Fruit fly (Drosophila melanogaster) whole organism, embryonic: ENCODE results near the gene Pep.

Experiments used
- BtbVII ChIP-seq: fragments of 200-800 bp; sonication (Bioruptor generic); optimal IDR thresholded peaks from 3 replicates; lab custom pipeline; 2017; ENCODE audit warnings: missing biosample characterization, mild to moderate bottlenecking, missing genetic modification characterization
- Bteb2 ChIP-seq: fragments of 200-800 bp; sonication (Bioruptor generic); optimal IDR thresholded peaks from 2 replicates; lab custom pipeline; 2016; ENCODE audit warnings: missing biosample characterization, missing genetic modification characterization
- CG10565 ChIP-seq: fragments of 200-800 bp; sonication (Bioruptor generic); optimal IDR thresholded peaks from 3 replicates; lab custom pipeline; 2016; ENCODE audit warnings: missing biosample characterization, mild to moderate bottlenecking, missing genetic modification characterization
- CG10959 ChIP-seq: fragments of 200-800 bp; sonication (Bioruptor generic); IDR thresholded peaks from 2 replicates; pipeline ENCODE4 v1.3.6; 2022; ENCODE audit warnings: missing biosample characterization, missing genetic modification characterization
- CG12236 ChIP-seq: fragments of 200-800 bp; sonication (Bioruptor generic); optimal IDR thresholded peaks from 2 replicates; lab custom pipeline; 2016; ENCODE audit warnings: missing biosample characterization, missing genetic modification characterization
- CG12391 ChIP-seq: fragments of 200-800 bp; sonication (Bioruptor generic); optimal IDR thresholded peaks from 3 replicates; lab custom pipeline; 2018; ENCODE audit warnings: missing biosample characterization, mild to moderate bottlenecking, missing genetic modification characterization, moderate library complexity
- CG13894 ChIP-seq: fragments of 200-800 bp; sonication (Bioruptor generic); optimal IDR thresholded peaks from 3 replicates; lab custom pipeline; 2018; ENCODE audit warnings: missing biosample characterization, mild to moderate bottlenecking, missing genetic modification characterization, moderate library complexity
- CG14441 ChIP-seq: fragments of 200-800 bp; sonication (Bioruptor generic); IDR thresholded peaks from 2 replicates; pipeline ENCODE4 v1.3.6; 2022; ENCODE audit warnings: missing biosample characterization, missing genetic modification characterization
- CG1603 ChIP-seq: fragments of 200-800 bp; sonication (Bioruptor generic); optimal IDR thresholded peaks from 2 replicates; lab custom pipeline; 2019; ENCODE audit warnings: missing biosample characterization, mild to moderate bottlenecking, missing genetic modification characterization, moderate library complexity
- CG1647 ChIP-seq: fragments of 200-800 bp; sonication (Bioruptor generic); optimal IDR thresholded peaks from 3 replicates; lab custom pipeline; 2016; ENCODE audit warnings: missing biosample characterization, missing genetic modification characterization
- CG16815 ChIP-seq: fragments of 200-800 bp; sonication (Bioruptor generic); optimal IDR thresholded peaks from 3 replicates; lab custom pipeline; 2017; ENCODE audit warnings: missing biosample characterization, mild to moderate bottlenecking, missing genetic modification characterization
- CG2199 ChIP-seq: fragments of 200-800 bp; sonication (Bioruptor generic); IDR thresholded peaks from 3 replicates; pipeline ENCODE4 v1.3.6; 2022; ENCODE audit warnings: missing biosample characterization, missing genetic modification characterization
- CG3726 ChIP-seq: fragments of 200-800 bp; sonication (Bioruptor generic); IDR thresholded peaks from 3 replicates; pipeline ENCODE4, ENCODE4 v1.3.6; 2022; ENCODE audit warnings: missing biosample characterization, missing genetic modification characterization
- CG3995 ChIP-seq: fragments of 200-800 bp; sonication (Bioruptor generic); optimal IDR thresholded peaks from 3 replicates; lab custom pipeline; 2016; ENCODE audit warnings: missing biosample characterization, missing genetic modification characterization
- CG5180 ChIP-seq: fragments of 200-800 bp; sonication (Bioruptor generic); optimal IDR thresholded peaks from 3 replicates; lab custom pipeline; 2017; ENCODE audit warnings: missing biosample characterization, missing genetic modification characterization, mild to moderate bottlenecking, moderate library complexity, missing genetic modification reagents
- CG6683 ChIP-seq: fragments of 200-800 bp; sonication (Bioruptor generic); optimal IDR thresholded peaks from 2 replicates; lab custom pipeline; 2017; ENCODE audit warnings: missing biosample characterization, mild to moderate bottlenecking, missing genetic modification characterization, missing genetic modification reagents
- CG7357 ChIP-seq: fragments of 200-800 bp; sonication (Bioruptor generic); IDR thresholded peaks from 3 replicates; pipeline ENCODE4 v1.3.6; 2022; ENCODE audit warnings: missing biosample characterization, missing genetic modification characterization
- CG7963 ChIP-seq: fragments of 200-800 bp; sonication (Bioruptor generic); IDR thresholded peaks from 3 replicates; pipeline ENCODE4 v1.3.6; 2022; ENCODE audit warnings: missing biosample characterization, missing genetic modification characterization; ENCODE audit not compliant: partially characterized antibody
- CG8089 ChIP-seq: fragments of 200-800 bp; sonication (Bioruptor generic); optimal IDR thresholded peaks from 3 replicates; lab custom pipeline; 2016; ENCODE audit warnings: missing biosample characterization, missing genetic modification characterization
- CG8924 ChIP-seq: fragments of 200-800 bp; optimal IDR thresholded peaks from 3 replicates; lab custom pipeline; 2019; ENCODE audit warnings: missing biosample characterization, mild to moderate bottlenecking, missing genetic modification characterization, moderate library complexity
- CG9437 ChIP-seq: fragments of 200-800 bp; sonication (Bioruptor generic); optimal IDR thresholded peaks from 2 replicates; lab custom pipeline; 2018; ENCODE audit warnings: missing biosample characterization, mild to moderate bottlenecking, missing genetic modification characterization
- CG9932 ChIP-seq: fragments of 200-800 bp; sonication (Bioruptor generic); IDR thresholded peaks from 2 replicates; pipeline ENCODE4 v1.3.6; 2022; ENCODE audit warnings: missing biosample characterization, missing genetic modification characterization
- D ChIP-seq, 2 experiments: fragments of 200-800 bp in 1 of 2; fragments of >200 bp in 1 of 2; sonication (Bioruptor generic) in 1 of 2; optimal IDR thresholded peaks; 2 replicates in 1 of 2; 3 replicates in 1 of 2; lab custom pipeline; 2017; ENCODE audit warnings: mild to moderate bottlenecking in 1 of 2, missing biosample characterization in 1 of 2, missing genetic modification characterization in 1 of 2, missing genetic modification reagents in 1 of 2
- HLH4C ChIP-seq: fragments of 200-800 bp; sonication (Bioruptor generic); IDR thresholded peaks from 3 replicates; pipeline ENCODE4 v1.3.6; 2022; ENCODE audit warnings: missing biosample characterization, missing genetic modification characterization; ENCODE audit not compliant: partially characterized antibody
- HLH54F ChIP-seq: fragments of 200-800 bp; sonication (Bioruptor generic); optimal IDR thresholded peaks from 3 replicates; lab custom pipeline; 2016; ENCODE audit warnings: missing biosample characterization, missing genetic modification characterization
- Hey ChIP-seq: fragments of 200-800 bp; sonication (Bioruptor generic); optimal IDR thresholded peaks from 3 replicates; lab custom pipeline; 2018; ENCODE audit warnings: missing biosample characterization, mild to moderate bottlenecking, missing genetic modification characterization
- Lpt ChIP-seq: fragments of >200 bp; optimal IDR thresholded peaks from 2 replicates; lab custom pipeline; 2018; ENCODE audit warnings: missing biosample characterization, missing genetic modification characterization
- NK7.1 ChIP-seq: fragments of 200-800 bp; sonication (Bioruptor generic); optimal IDR thresholded peaks from 3 replicates; lab custom pipeline; 2016; ENCODE audit warnings: missing biosample characterization, missing genetic modification characterization
- Pdp1 ChIP-seq, 2 experiments: fragments of 200-800 bp; sonication (Bioruptor generic); optimal IDR thresholded peaks; 3 replicates each; lab custom pipeline; 2016; ENCODE audit warnings: missing biosample characterization in 2 of 2, missing genetic modification characterization in 2 of 2, mild to moderate bottlenecking in 1 of 2, moderate library complexity in 1 of 2
- Vsx1 ChIP-seq: fragments of 200-800 bp; sonication (Bioruptor generic); optimal IDR thresholded peaks from 2 replicates; lab custom pipeline; 2017; ENCODE audit warnings: missing biosample characterization, mild to moderate bottlenecking, missing genetic modification characterization, missing genetic modification reagents
- Xbp1 ChIP-seq: fragments of 200-800 bp; sonication (Bioruptor generic); optimal IDR thresholded peaks from 3 replicates; lab custom pipeline; 2016; ENCODE audit warnings: missing biosample characterization, mild to moderate bottlenecking, missing genetic modification characterization
- ac ChIP-seq: fragments of 200-800 bp; sonication (Bioruptor generic); optimal IDR thresholded peaks from 3 replicates; lab custom pipeline; 2017; ENCODE audit warnings: missing biosample characterization, mild to moderate bottlenecking, missing genetic modification characterization
- ato ChIP-seq: fragments of 200-800 bp; sonication (Bioruptor generic); IDR thresholded peaks from 2 replicates; pipeline ENCODE4 v1.3.6; 2022; ENCODE audit warnings: missing biosample characterization, missing genetic modification characterization; ENCODE audit not compliant: partially characterized antibody
- chm ChIP-seq: fragments of 200-800 bp; sonication (Bioruptor generic); IDR thresholded peaks from 2 replicates; pipeline ENCODE4 v1.3.6; 2022; ENCODE audit warnings: missing biosample characterization, missing genetic modification characterization
- dati ChIP-seq: fragments of 200-800 bp; sonication (Bioruptor generic); IDR thresholded peaks from 2 replicates; pipeline ENCODE4 v1.3.6; 2022; ENCODE audit warnings: missing biosample characterization, missing genetic modification characterization
- grn ChIP-seq: fragments of 200-800 bp; sonication (Bioruptor generic); optimal IDR thresholded peaks from 3 replicates; lab custom pipeline; 2017; ENCODE audit warnings: missing biosample characterization, missing genetic modification characterization
- jumu ChIP-seq: fragments of 200-800 bp; sonication (Bioruptor generic); optimal IDR thresholded peaks from 3 replicates; lab custom pipeline; 2016; ENCODE audit warnings: missing biosample characterization, missing genetic modification characterization
- kni ChIP-seq: fragments of 200-800 bp; sonication (Bioruptor generic); optimal IDR thresholded peaks from 3 replicates; lab custom pipeline; 2017; ENCODE audit warnings: mild to moderate bottlenecking, missing biosample characterization, missing genetic modification reagents, missing genetic modification characterization
- otp ChIP-seq: fragments of 200-800 bp; sonication (Bioruptor generic); IDR thresholded peaks from 3 replicates; pipeline ENCODE4, ENCODE4 v1.3.6; 2022; ENCODE audit warnings: missing biosample characterization, missing genetic modification characterization
- prd ChIP-seq, 3 experiments: fragments of >200 bp in 2 of 3; fragments of 200-800 bp in 1 of 3; sonication (Bioruptor generic) in 1 of 3; optimal IDR thresholded peaks in 2 of 3; IDR thresholded peaks in 1 of 3; 2 replicates in 2 of 3; 3 replicates in 1 of 3; pipeline versions ENCODE4 v1.3.6 to Lab custom; 2017 to 2022; ENCODE audit warnings: missing biosample characterization in 1 of 3, missing genetic modification characterization in 1 of 3
- rib ChIP-seq: fragments of 200-800 bp; sonication (Bioruptor generic); IDR thresholded peaks from 2 replicates; pipeline ENCODE4 v1.3.6; 2022; ENCODE audit warnings: missing biosample characterization, missing genetic modification characterization
- sens ChIP-seq: fragments of 200-800 bp; sonication (Bioruptor generic); peaks from one replicate; lab custom pipeline; 2016; ENCODE audit warnings: missing biosample characterization, missing genetic modification characterization
- slp2 ChIP-seq: fragments of 200-800 bp; sonication (Bioruptor generic); optimal IDR thresholded peaks from 2 replicates; lab custom pipeline; 2016; ENCODE audit warnings: missing biosample characterization, missing genetic modification characterization
- sna ChIP-seq: fragments of 200-800 bp; sonication (Bioruptor generic); IDR thresholded peaks from 2 replicates; pipeline ENCODE4 v1.3.6; 2022; ENCODE audit warnings: missing biosample characterization, missing genetic modification characterization; ENCODE audit not compliant: partially characterized antibody
- so ChIP-seq: fragments of 200-800 bp; sonication (Bioruptor generic); IDR thresholded peaks from 3 replicates; pipeline ENCODE4 v1.3.6; 2022; ENCODE audit warnings: missing biosample characterization, missing genetic modification characterization
- tin ChIP-seq: fragments of 200-800 bp; sonication (Bioruptor generic); optimal IDR thresholded peaks from 3 replicates; lab custom pipeline; 2016; ENCODE audit warnings: missing biosample characterization, missing genetic modification characterization
- unc-4 ChIP-seq: fragments of 200-800 bp; sonication (Bioruptor generic); IDR thresholded peaks from 2 replicates; pipeline ENCODE4 v1.3.6; 2022; ENCODE audit warnings: missing biosample characterization, missing genetic modification characterization; ENCODE audit not compliant: partially characterized antibody
- zen2 ChIP-seq: fragments of 200-800 bp; sonication (Bioruptor generic); IDR thresholded peaks from 3 replicates; pipeline ENCODE4 v1.3.6; 2022; ENCODE audit warnings: missing biosample characterization, missing genetic modification characterization; ENCODE audit not compliant: partially characterized antibody

Pep gene

dm6 chr3L:17590455-17591216 lies 54.2 kb downstream of the Pep start (continued):
- TF ChIP-seq Bteb2 (GFP tag; lab: Kevin White, UChicago), result no peak
- no peak for TF ChIP-seq CG16815
- TF ChIP-seq CG10959 (GFP tag; lab: Robert Waterston, UW), result no peak
- TF ChIP-seq CG3726 (GFP tag; lab: Robert Waterston, UW), result no peak
- no peak; the same call in 2 of the 3 replicates for TF ChIP-seq CG2199
- no peak for TF ChIP-seq prd (optimal IDR thresholded peaks at IDR 0.05; lab: Kevin White, UChicago)
- TF ChIP-seq prd (GFP tag; IDR thresholded peaks at IDR 0.05; lab: Robert Waterston, UW), result no peak
- peak; percentile 58; the same call in 1 of the 3 replicates for TF ChIP-seq so (GFP tag; lab: Robert Waterston, UW)
- TF ChIP-seq CG14441 (GFP tag; lab: Robert Waterston, UW), result no peak
- TF ChIP-seq otp, result no peak
- no peak for TF ChIP-seq Lpt (GFP tag; lab: Kevin White, UChicago)
- no peak for TF ChIP-seq CG1603 (tag; lab: Kevin White, UChicago)
- TF ChIP-seq CG8924 (tag; lab: Kevin White, UChicago), result no peak
- 0 out of 3 replicates have a peak, but pooled peaks have one; percentile 21 for TF ChIP-seq CG7963
- TF ChIP-seq sna (GFP tag; lab: Robert Waterston, UW), result peak; percentile 58; the same call in 1 of the 2 replicates
- no peak for TF ChIP-seq CG1647
- TF ChIP-seq Hey (tag; lab: Kevin White, UChicago), result no peak
- TF ChIP-seq Vsx1 (GFP tag; lab: Kevin White, UChicago), result no peak
- no peak for TF ChIP-seq CG6683 (GFP tag; lab: Kevin White, UChicago)
- no peak for TF ChIP-seq CG9932 (GFP tag; lab: Robert Waterston, UW)
- no peak for TF ChIP-seq chm (GFP tag; lab: Robert Waterston, UW)
- no peak for TF ChIP-seq D (optimal IDR thresholded peaks at IDR 0.05; lab: Kevin White, UChicago)
- no peak for TF ChIP-seq D (GFP tag; optimal IDR thresholded peaks at IDR 0.05; lab: Kevin White, UChicago)
- no peak for TF ChIP-seq CG3995 (GFP tag; lab: Kevin White, UChicago)
- TF ChIP-seq CG8089, result no peak
- no peak for TF ChIP-seq tin
- TF ChIP-seq CG7357, result no peak
- no peak for TF ChIP-seq Xbp1 (GFP tag; lab: Kevin White, UChicago)
- TF ChIP-seq CG9437 (GFP tag; lab: Kevin White, UChicago), result no peak
- TF ChIP-seq sens (GFP tag; lab: Kevin White, UChicago), result peak; percentile 72
- TF ChIP-seq ato (GFP tag; lab: Robert Waterston, UW), result peak; percentile 59
- TF ChIP-seq zen2 (GFP tag; lab: Robert Waterston, UW), result peak; percentile 74; the same call in 2 of the 3 replicates
- no peak for TF ChIP-seq HLH54F
- no peak for TF ChIP-seq ac (GFP tag; lab: Kevin White, UChicago)
- no peak for TF ChIP-seq CG10565 (GFP tag; lab: Kevin White, UChicago)
- peak; percentile 63 for TF ChIP-seq grn
- no peak for TF ChIP-seq CG12236
- TF ChIP-seq Pdp1 (GFP tag; optimal IDR thresholded peaks at IDR 0.05; lab: Kevin White, UChicago), result no peak
- no peak for TF ChIP-seq jumu (GFP tag; lab: Kevin White, UChicago)
- no peak for TF ChIP-seq NK7.1 (GFP tag; lab: Kevin White, UChicago)
- 0 out of 2 replicates have a peak, but pooled peaks have one; percentile 43 for TF ChIP-seq rib (GFP tag; lab: Robert Waterston, UW)
- TF ChIP-seq HLH4C (GFP tag; lab: Robert Waterston, UW), result 0 out of 3 replicates have a peak, but pooled peaks have one; percentile 23
- TF ChIP-seq unc-4 (GFP tag; lab: Robert Waterston, UW), result no peak
- no peak for TF ChIP-seq dati (GFP tag; lab: Robert Waterston, UW)
- no peak for TF ChIP-seq slp2 (GFP tag; lab: Kevin White, UChicago)
- no peak for TF ChIP-seq CG13894
- TF ChIP-seq kni (GFP tag; lab: Kevin White, UChicago), result peak; percentile 62
- TF ChIP-seq BtbVII (GFP tag; lab: Kevin White, UChicago), result no peak
- TF ChIP-seq CG5180 (GFP tag; lab: Kevin White, UChicago), result peak; percentile 66
- TF ChIP-seq CG12391 (tag; lab: Kevin White, UChicago), result no peak
